Fruit fly (Drosophila melanogaster): ENCODE data around the gene CG13000.

- TF ChIP-seq CG15336 (GFP tag; IDR thresholded peaks at IDR 0.05) (no peak), CG9139 (GFP tag; optimal IDR thresholded peaks at IDR 0.05) (peak; percentile 10), Lpt (GFP tag; optimal IDR thresholded peaks at IDR 0.05) (peak; percentile 2), fd59A (GFP tag; optimal IDR thresholded peaks at IDR 0.05) (no peak), Ets21C (GFP tag; optimal IDR thresholded peaks at IDR 0.05) (no peak)
Measured at dm6 chrX:16912965-16913755, 35.1 kb downstream of the CG13000 start, which contains the start of gene CG4928.

All from whole organism, prepupa.